Worm (Caenorhabditis elegans) whole organism, midembryonic: ENCODE measurements around the gene nlp-22.

Source experiments
- T22C8.4 ChIP-seq: fragments of 200-800 bp; sonication (Bioruptor generic); IDR thresholded peaks from 2 replicates; pipeline ENCODE4 v1.3.6; 2022; ENCODE audit warnings: missing genetic modification characterization, missing compliant biosample characterization
- cog-1 ChIP-seq: sonication (generic microtip); optimal IDR thresholded peaks from 2 replicates; lab custom pipeline; 2016; ENCODE audit warnings: missing genetic modification characterization, missing compliant biosample characterization
- flt-1 ChIP-seq: fragments of 200-800 bp; sonication (Bioruptor generic); IDR thresholded peaks from 2 replicates; pipeline ENCODE4 v1.3.6; 2022; ENCODE audit warnings: missing genetic modification characterization, missing compliant biosample characterization
- klf-2 ChIP-seq: fragments of 200-800 bp; sonication (Bioruptor generic); conservative IDR thresholded peaks from 2 replicates; pipeline ENCODE4 v1.3.6; 2022; ENCODE audit warnings: missing genetic modification reagents, missing genetic modification characterization, missing compliant biosample characterization
- med-1 ChIP-seq: sonication (generic microtip); optimal IDR thresholded peaks from 2 replicates; lab custom pipeline; 2017; ENCODE audit warnings: missing genetic modification characterization, mild to moderate bottlenecking, missing compliant biosample characterization, antibody characterized with exemption, missing genetic modification reagents; ENCODE audit not compliant: insufficient read depth
- ref-1 ChIP-seq: fragments of 200-800 bp; sonication (Bioruptor generic); conservative IDR thresholded peaks from 2 replicates; pipeline ENCODE4 v1.3.6; 2022; ENCODE audit warnings: missing genetic modification reagents, missing genetic modification characterization, missing compliant biosample characterization
- tab-1 ChIP-seq: fragments of 200-800 bp; sonication (Bioruptor generic); IDR thresholded peaks from 2 replicates; pipeline ENCODE4 v1.3.6; 2022; ENCODE audit warnings: missing genetic modification characterization, missing compliant biosample characterization
- ztf-23 ChIP-seq: fragments of 200-800 bp; sonication (Bioruptor generic); IDR thresholded peaks from 2 replicates; pipeline ENCODE4 v1.3.6; 2022; ENCODE audit warnings: missing genetic modification reagents, missing genetic modification characterization, missing compliant biosample characterization
- ztf-29 ChIP-seq: fragments of 200-800 bp; sonication (Bioruptor generic); IDR thresholded peaks from 2 replicates; pipeline ENCODE4 v1.3.6; 2022; ENCODE audit warnings: missing genetic modification reagents, missing genetic modification characterization, missing compliant biosample characterization

nlp-22 gene

ce11 chrX:2304496-2304895, 37.4 kb downstream of the nlp-22 start:
- TF ChIP-seq T22C8.4 = no peak
- TF ChIP-seq ztf-29 (GFP tag; lab: Robert Waterston, UW) = no peak
- TF ChIP-seq ref-1 (GFP tag; lab: Robert Waterston, UW) = no peak

ce11 chrX:2303253-2303652, 38.6 kb downstream of the nlp-22 start:
- no peak for TF ChIP-seq ztf-29 (GFP tag; lab: Robert Waterston, UW)
- TF ChIP-seq tab-1 (GFP tag; lab: Robert Waterston, UW) = no peak
- TF ChIP-seq T22C8.4 = no peak
- no peak for TF ChIP-seq cog-1 (tag; lab: Kevin White, UChicago)
- TF ChIP-seq ref-1 (GFP tag; lab: Robert Waterston, UW) = no peak
- TF ChIP-seq klf-2 (GFP tag; lab: Robert Waterston, UW) = no peak
- no peak for TF ChIP-seq med-1
- no peak for TF ChIP-seq flt-1 (GFP tag; lab: Robert Waterston, UW)
- TF ChIP-seq ztf-23 = no peak

ce11 chrX:2302782-2303181, 39.1 kb downstream of the nlp-22 start, which contains the start of gene hum-6:
hum-6 (plus strand) TSS chrX:2303082.
- TF ChIP-seq T22C8.4 = no peak
- no peak for TF ChIP-seq med-1
- TF ChIP-seq flt-1 (GFP tag; lab: Robert Waterston, UW) = no peak

- TF ChIP-seq cog-1 (tag; lab: Kevin White, UChicago) = no peak
- no peak for TF ChIP-seq ztf-23
- TF ChIP-seq tab-1 (GFP tag; lab: Robert Waterston, UW) = no peak
- TF ChIP-seq med-1 = no peak
- no peak for TF ChIP-seq ref-1 (GFP tag; lab: Robert Waterston, UW)
- TF ChIP-seq ztf-29 (GFP tag; lab: Robert Waterston, UW) = no peak
- TF ChIP-seq flt-1 (GFP tag; lab: Robert Waterston, UW) = no peak
- TF ChIP-seq T22C8.4 = no peak
- no peak for TF ChIP-seq klf-2 (GFP tag; lab: Robert Waterston, UW)
Observed at ce11 chrX:2301821-2302220, 40.1 kb downstream of the nlp-22 start.

ce11 chrX:2294198-2294800, 47.6 kb downstream of the nlp-22 start, which contains the start of gene T10H10.2:
T10H10.2 (plus strand) TSS chrX:2294750.
- TF ChIP-seq klf-2 (GFP tag; lab: Robert Waterston, UW) (no peak), cog-1 (tag; lab: Kevin White, UChicago) (no peak), ref-1 (GFP tag; lab: Robert Waterston, UW) (no peak), flt-1 (GFP tag; lab: Robert Waterston, UW) (no peak), ztf-29 (GFP tag; lab: Robert Waterston, UW) (no peak), med-1 (no peak), tab-1 (GFP tag; lab: Robert Waterston, UW) (no peak)
